Fruit fly (Drosophila melanogaster) whole organism, larva: ENCODE measurements around the gene mRpS33.

ENCODE experiments used
- noc ChIP-seq: fragments of 200-800 bp; sonication (Bioruptor generic); optimal IDR thresholded peaks from 3 replicates; lab custom pipeline; 2019; ENCODE audit warnings: missing biosample characterization, mild to moderate bottlenecking, missing genetic modification characterization, moderate library complexity

mRpS33 gene

DNA sequence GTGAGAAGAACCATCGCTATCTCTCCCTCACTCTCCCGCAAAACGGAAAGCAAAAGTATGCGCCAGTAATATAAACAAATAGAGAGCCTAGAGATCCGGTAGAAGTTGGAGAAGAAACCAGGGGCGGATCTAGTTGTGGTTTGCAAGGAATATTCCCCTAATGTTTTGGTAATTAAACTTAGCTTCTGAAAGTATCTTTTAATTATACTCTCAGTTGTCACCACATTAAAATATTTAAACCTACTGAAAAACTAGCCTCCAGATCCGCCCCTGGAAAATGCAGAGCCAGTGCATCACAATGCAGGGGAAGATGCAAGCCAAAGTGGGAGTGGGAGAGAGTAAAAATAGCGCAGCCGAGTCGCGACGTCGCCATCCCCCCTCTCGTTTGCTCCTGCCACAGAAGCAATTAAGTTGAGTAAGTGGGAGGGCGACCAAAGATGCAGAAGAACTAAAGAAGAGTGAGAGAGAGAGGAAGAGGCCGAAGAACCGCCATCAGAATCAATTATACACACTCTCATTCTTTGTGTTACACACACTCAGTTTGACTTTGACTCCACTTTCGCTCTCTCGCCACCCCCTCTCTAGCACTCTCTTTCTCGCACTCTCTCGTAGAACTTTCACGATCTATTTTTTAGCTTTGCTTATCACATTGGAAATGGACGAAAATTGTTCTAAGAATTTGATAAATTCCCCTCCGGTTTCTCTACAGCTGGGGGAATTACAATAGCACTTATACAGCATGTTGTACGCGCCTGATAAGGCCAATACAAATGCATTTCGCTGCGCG, 13.0 kb upstream of the mRpS33 start:
- TF ChIP-seq noc (tag; lab: Kevin White, UChicago): peak; percentile 84

DNA sequence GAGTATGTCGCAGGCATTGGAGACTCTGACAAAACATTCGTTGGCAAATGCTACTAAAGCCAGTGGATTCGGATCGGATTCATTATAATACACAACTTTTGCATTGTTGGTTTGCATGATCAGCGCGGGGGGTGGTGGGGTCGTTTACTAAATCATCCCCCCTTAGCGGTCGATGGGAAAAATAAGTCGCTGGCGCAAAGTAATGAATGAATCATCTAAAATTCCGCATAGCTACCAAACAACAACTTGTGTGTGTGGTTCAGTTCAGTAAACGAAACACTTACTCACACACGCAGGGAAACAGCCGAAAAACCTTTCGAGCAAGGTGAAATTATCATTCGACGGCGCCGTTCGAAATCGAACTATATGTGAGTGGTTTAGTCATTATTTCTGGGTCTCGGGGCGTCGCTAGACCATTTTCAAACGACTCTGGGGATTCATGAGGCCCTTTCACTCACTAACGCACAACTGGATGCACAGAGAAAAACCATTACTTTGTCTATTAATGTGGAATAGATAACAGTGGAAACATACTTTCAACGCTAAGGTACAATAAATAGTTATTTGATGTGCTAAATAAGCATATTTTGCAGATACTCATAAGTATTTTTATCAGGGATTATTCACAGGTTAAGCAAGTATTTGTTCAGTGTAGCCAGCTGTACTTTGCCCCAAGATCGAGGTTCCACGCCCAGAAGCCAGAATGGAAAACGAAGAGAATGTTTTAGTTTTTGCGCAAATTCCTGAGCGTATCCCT, 12.2 kb upstream of the mRpS33 start:
- peak; percentile 80 for TF ChIP-seq noc (tag; lab: Kevin White, UChicago)

DNA sequence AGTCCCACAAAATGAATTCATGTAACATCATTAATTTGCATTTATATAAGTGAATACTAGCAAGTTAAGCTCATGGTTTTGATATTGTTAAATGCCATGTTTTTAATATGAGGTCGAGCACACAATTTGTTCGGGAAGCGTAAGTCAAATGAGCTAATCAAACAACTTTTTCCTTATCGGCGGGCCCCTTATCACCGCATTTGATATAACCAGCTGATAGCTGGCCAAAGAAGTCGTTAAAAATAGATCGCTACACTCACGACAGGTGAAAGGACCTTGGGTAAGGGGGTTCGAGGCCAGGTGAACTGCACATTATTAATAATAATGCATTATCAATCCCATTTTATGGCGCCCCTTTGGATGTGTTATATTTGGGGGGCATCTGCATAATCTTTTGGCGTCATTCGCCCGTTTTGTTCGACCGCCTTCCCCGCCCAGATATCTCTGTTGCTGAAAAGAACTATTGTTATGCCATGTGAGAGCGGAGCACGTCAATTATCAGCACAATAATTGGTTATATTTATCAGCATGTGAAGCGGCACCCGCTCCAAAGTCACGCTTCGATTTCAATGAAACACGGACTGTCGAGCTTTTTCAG, 11.2 kb upstream of the mRpS33 start:
- no peak for TF ChIP-seq noc (tag; lab: Kevin White, UChicago)

DNA sequence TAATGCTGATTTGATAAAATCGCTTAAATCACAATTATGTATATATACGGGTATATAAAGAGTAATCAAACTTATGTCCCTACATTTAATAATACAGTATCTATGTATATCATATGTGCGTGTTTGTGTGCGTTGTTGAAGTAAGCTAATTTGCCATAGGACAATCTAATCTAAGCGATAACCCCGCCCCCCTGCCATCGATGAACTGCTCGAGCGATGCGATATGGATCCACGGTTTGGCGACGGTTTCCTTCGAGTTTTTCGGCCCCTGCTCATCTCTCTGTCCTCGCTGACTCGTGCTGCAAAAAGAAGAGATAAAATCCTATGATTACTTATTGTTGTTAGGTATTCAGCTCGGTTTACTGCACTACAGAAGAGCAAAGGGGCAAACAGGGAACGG, 10.4 kb upstream of the mRpS33 start:
- TF ChIP-seq noc (tag; lab: Kevin White, UChicago): peak; percentile 7

DNA sequence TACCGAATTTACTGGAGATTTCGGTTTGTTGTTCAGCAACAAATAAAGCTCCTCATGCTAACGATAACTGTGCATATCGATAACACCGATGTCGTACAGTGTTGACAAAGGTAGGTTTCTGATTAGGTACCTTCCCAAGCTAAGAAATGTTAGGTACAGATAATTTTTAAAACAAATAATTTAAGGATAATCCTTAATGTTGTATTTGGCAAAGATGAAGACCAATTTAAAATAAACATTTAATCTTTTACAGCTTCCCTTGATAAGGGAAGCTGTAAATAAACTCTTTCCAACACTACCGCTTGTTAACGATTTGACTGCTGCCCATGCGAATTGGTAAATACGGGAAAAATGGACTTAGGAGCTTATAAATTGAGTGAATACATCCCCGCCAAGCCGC, 6.5 kb upstream of the mRpS33 start, which contains the start of the genes Ttc1 and CG14882:
Ttc1 (minus strand) TSS at position 71 of the 400 bp plus-strand sequence.
CG14882 (plus strand) TSS at position 271 of the 400 bp plus-strand sequence.
- peak; percentile 86 for TF ChIP-seq noc (tag; lab: Kevin White, UChicago)

DNA sequence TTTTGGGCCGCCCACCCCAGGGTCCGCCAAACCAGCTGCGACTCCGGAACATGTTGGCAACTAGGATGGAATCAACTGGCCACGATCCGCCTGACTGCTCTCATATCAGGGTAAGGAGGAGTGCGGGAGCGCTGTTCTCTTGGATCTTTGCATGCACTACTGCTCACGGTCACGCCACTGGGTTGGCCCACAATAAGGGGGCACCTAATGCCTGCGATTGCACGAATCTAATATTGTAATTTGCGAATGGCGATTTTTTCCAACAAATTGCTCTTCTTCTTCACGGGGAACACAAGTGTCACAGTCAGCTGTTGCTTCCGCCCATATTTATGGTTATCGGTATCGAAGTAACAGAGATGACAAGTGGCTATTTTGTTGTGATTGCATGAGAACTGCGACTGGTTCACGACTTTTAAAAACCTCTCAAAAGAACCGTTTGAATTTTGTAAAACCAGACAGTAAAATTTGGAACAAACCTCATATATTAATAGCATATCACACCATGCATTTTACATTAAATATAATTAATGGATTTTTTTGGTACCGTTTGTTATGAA, 5.0 kb upstream of the mRpS33 start, which contains the start of gene ema:
ema (minus strand) TSS at position 295 of the 557 bp plus-strand sequence.
- TF ChIP-seq noc (tag; lab: Kevin White, UChicago): no peak

DNA sequence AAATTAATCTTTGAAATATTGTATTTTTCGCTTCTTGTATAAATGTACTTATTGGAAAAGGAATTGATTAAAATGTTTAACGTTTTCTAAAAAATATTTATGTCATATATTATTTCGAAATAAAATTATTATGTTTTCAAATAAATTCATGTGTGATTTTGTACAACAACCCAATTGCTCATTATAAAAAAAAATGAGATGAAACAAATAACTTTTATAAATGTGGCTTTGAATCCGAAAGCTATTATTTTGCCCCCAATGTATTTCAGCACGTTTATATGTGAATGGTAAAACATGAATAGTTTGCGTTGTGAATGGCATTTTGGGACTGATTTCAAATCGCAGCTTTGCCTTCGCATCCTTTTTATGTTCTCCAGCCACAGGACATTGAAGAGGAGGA, 1.8 kb downstream of the mRpS33 start, which contains the start of gene CG14881:
CG14881 (plus strand) TSS at position 301 of the 400 bp plus-strand sequence.
- no peak for TF ChIP-seq noc (tag; lab: Kevin White, UChicago)

DNA sequence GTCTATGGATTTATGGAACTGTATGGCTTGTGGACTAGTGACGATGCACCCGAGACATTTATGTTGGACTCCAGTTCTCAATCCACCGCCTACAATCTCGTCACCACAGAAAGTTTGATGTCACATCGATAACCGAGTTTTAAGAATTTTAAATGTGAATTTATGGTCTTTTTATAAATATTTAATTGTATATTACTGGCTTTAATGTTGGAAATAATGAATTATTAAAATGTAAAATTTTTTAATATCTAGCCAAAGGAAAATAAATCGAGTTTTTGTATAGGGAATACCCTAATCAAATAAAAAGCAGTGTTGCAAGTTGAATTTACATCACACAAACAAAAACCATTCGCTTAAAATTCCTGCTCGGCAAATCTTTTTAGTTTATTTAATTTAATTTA, 3.7 kb downstream of the mRpS33 start, which contains the start of gene Fntb:
Fntb (plus strand) TSS at position 334 of the 401 bp plus-strand sequence.
- peak; percentile 85 for TF ChIP-seq noc (tag; lab: Kevin White, UChicago)

DNA sequence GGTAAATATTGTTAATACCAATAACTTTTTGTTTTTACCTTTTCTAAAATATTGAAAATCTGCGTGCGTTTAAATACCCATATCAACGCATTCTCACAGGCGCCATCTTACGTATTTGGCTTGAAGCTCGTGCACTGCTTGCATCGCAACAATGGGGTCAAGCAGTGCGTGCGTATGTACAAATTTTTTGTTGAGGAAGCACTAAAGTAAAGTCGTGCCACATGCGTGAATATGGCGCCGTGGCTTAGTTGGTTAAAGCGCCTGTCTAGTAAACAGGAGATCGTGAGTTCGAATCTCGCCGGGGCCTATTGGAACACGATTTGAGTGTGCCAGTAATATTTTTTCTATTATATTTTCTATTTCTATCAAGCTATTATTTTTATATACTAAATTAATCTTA, 4.7 kb downstream of the mRpS33 start:
- no peak for TF ChIP-seq noc (tag; lab: Kevin White, UChicago)

DNA sequence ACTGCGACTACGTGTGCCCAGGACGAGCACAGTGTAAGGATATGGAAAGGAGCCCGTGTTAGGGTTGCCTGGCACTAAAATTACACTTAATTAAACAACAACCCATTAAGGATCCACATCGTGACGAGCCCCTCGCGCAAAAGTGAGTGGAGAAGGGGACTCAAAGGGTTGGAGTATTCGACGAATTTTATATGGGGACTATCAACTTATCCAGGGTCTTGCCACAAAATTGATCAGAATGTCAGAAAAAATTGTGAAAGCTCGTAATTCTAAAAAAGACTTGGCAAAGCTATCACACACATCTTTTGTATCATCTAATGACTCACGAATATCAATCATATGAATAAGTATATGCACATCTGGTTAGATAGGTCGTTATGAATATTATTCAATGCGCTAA, 6.0 kb downstream of the mRpS33 start, which contains the start of gene CG31279:
CG31279 (plus strand) TSS at position 301 of the 400 bp plus-strand sequence.
- no peak for TF ChIP-seq noc (tag; lab: Kevin White, UChicago)

DNA sequence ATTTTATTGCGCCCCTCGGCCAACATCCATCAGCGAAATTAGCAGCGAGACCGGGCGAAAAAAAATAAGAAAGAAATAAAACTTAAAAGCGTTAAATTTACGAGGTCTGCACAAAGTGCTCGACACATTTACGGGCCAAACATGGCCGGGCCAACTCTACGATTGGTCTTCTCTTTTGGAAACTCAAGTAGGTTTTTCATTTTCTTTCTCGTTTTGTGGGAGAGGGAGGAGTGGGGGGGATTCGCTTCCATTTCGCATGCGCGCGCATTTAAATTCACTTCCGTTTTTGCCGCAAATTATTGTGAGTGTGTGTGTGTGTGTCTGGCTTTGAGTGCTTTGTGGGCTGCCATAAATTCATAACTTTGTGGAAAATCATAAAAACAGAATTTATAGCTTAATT, 8.9 kb downstream of the mRpS33 start:
- TF ChIP-seq noc (tag; lab: Kevin White, UChicago): no peak

DNA sequence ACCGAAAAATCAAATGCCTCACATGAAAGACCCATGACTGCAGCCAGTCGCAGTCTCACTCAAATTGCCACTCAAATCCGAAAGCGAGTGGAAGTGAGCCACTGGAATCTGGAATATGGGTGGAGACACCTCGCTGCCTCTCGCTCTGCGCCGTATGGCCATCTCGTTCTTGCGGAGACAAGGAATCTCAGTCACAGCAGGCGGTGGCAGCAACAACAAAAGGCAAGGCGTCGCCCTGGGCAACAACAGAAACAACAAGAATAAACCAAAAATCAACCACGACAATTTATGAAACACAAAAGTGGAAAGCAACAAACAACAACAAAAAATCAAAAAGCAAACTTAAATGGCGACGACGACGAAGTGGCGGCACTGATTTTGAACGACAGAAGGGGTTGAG, 13.1 kb downstream of the mRpS33 start:
- TF ChIP-seq noc (tag; lab: Kevin White, UChicago): no peak

DNA sequence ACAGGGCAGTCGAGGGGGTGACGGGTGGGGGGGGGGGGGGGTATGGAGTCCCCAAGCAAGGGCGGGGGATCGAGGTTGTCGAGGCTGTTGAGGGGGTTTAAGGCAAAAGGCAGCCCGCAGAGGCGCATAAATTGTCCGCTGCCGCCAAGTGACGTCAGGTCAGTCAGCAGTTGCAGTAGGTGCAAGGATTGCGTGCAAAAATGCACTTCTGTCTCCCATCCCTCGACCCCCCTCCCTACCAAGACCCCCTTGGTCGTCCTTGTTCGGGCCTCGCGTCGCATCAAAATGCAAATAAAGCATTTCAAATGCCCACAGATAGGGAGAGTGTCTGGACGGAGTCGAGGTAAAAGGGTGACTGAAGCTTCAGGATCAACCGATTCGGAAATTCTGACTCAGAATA, 19.9 kb downstream of the mRpS33 start:
- TF ChIP-seq noc (tag; lab: Kevin White, UChicago): no peak

DNA sequence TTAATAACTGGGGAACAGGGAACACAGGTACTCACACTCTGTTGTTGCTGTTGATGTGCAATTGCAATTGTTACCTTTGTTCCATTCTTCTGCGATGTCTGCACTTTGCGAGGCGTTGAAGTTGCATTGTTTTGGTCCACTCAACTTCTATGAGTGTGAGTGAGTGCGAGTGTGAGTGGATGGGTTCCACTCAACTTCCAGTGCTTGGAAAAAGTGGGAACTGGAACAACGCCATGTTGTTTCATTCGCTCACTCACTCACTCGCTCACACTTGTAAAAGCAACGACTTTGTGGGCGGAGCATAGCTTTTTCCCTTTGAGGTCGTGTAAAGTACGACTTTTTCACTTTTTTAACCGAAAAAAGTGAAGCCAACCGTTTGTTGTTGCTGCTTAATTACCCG, 22.7 kb downstream of the mRpS33 start:
- no peak for TF ChIP-seq noc (tag; lab: Kevin White, UChicago)

DNA sequence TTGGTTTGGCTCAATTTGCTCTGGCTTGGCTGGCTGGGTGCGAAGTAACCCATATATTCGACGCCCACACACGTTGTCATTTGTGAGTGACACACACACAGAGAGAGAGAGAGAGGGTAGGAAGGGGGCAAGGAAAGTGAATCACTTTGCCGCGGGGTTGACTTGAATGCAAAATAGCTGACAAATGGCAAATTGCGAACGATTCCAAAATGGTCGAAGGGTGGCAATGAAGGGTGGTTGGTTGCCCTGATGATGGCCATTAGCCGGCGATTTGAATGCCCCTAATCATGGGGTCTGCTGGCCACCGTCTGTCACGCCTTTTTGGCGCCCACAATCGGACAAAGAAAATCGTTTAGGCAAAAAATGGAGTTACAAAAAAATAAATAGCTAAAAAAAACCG, 25.7 kb downstream of the mRpS33 start:
- no peak for TF ChIP-seq noc (tag; lab: Kevin White, UChicago)
